Fruit fly (Drosophila melanogaster) Kc167 (cell line): ENCODE results near the gene gish.

Experiments used
- Myc ChIP-seq: fragments of >200 bp; optimal IDR thresholded peaks from 2 replicates; lab custom pipeline; 2017; ENCODE audit warnings: missing external identifiers
- Sin3A ChIP-seq: fragments of >200 bp; optimal IDR thresholded peaks from 2 replicates; lab custom pipeline; 2018; ENCODE audit warnings: missing external identifiers
- insv ChIP-seq: fragments of >200 bp; optimal IDR thresholded peaks from 3 replicates; lab custom pipeline; 2018; ENCODE audit warnings: missing external identifiers
- psq ChIP-seq: fragments of >200 bp; optimal IDR thresholded peaks from 2 replicates; lab custom pipeline; 2017; ENCODE audit warnings: missing external identifiers
- ttk ChIP-seq: sonication (Bioruptor generic); optimal IDR thresholded peaks from 2 replicates; lab custom pipeline; 2017; ENCODE audit warnings: missing external identifiers

dm6 chr3R:16353195-16353594 is 80.9 kb downstream of the gish start:
- TF ChIP-seq psq (lab: Kevin White, UChicago) (no peak), ttk (lab: Kevin White, UChicago) (no peak), Myc (lab: Kevin White, UChicago) (no peak), insv (lab: Kevin White, UChicago) (no peak), Sin3A (lab: Kevin White, UChicago) (no peak)
